Worm (Caenorhabditis elegans): ENCODE results near the gene dph-3.

The dph-3 gene

ce11 chrIV:9723185-9723584 is 16.2 kb downstream of the dph-3 start:
- TF ChIP-seq pes-1 (GFP tag; IDR thresholded peaks at IDR 0.05) (no peak), ets-7 (tag; optimal IDR thresholded peaks at IDR 0.05) (no peak), aly-1 (tag; optimal IDR thresholded peaks at IDR 0.05) (no peak), scrt-1 (GFP tag; IDR thresholded peaks at IDR 0.05) (no peak), tbx-37 (GFP tag; conservative IDR thresholded peaks at IDR 0.05) (no peak), ama-1 (optimal IDR thresholded peaks at IDR 0.05) (no peak), ceh-13 (GFP tag; optimal IDR thresholded peaks at IDR 0.05) (no peak), hmbx-1 (tag; optimal IDR thresholded peaks at IDR 0.05) (no peak), hnd-1 (tag; optimal IDR thresholded peaks at IDR 0.05) (no peak), F13C5.2 (tag; optimal IDR thresholded peaks at IDR 0.05) (no peak)

- no peak for TF ChIP-seq tra-4 (tag; optimal IDR thresholded peaks at IDR 0.05)
- no peak for TF ChIP-seq hmg-4 (GFP tag; optimal IDR thresholded peaks at IDR 0.05)
- no peak for TF ChIP-seq ama-1 (optimal IDR thresholded peaks at IDR 0.05)
- no peak for TF ChIP-seq tbx-37 (GFP tag; conservative IDR thresholded peaks at IDR 0.05)
Measured at ce11 chrIV:9724948-9725347, 18.0 kb downstream of the dph-3 start, which contains the start of the genes nhr-138 and C28D4.18. TSS of gene nhr-138 (plus strand) at chrIV:9725251. TSS of gene C28D4.18 (plus strand) at chrIV:9725280.

- TF ChIP-seq ets-7 (tag; optimal IDR thresholded peaks at IDR 0.05), result no peak
- no peak for TF ChIP-seq ama-1 (optimal IDR thresholded peaks at IDR 0.05)
- TF ChIP-seq ceh-36 (tag; optimal IDR thresholded peaks at IDR 0.05), result no peak
Measured at ce11 chrIV:9725468-9725985, 18.6 kb downstream of the dph-3 start.

ce11 chrIV:9727217-9727616 is 20.3 kb downstream of the dph-3 start:
- TF ChIP-seq ceh-13 (GFP tag; optimal IDR thresholded peaks at IDR 0.05) (no peak), ets-7 (tag; optimal IDR thresholded peaks at IDR 0.05) (no peak), hnd-1 (tag; optimal IDR thresholded peaks at IDR 0.05) (no peak), sea-1 (GFP tag; conservative IDR thresholded peaks at IDR 0.05) (no peak), aly-1 (tag; optimal IDR thresholded peaks at IDR 0.05) (no peak), tra-4 (tag; optimal IDR thresholded peaks at IDR 0.05) (no peak), tbx-11 (GFP tag; IDR thresholded peaks at IDR 0.05) (no peak), pes-1 (GFP tag; IDR thresholded peaks at IDR 0.05) (no peak), scrt-1 (GFP tag; IDR thresholded peaks at IDR 0.05) (no peak), ama-1 (optimal IDR thresholded peaks at IDR 0.05) (no peak), B0310.2 (tag; optimal IDR thresholded peaks at IDR 0.05) (no peak), flt-1 (GFP tag; IDR thresholded peaks at IDR 0.05) (no peak), hmbx-1 (tag; optimal IDR thresholded peaks at IDR 0.05) (no peak), hmg-4 (GFP tag; optimal IDR thresholded peaks at IDR 0.05) (no peak), ceh-36 (tag; optimal IDR thresholded peaks at IDR 0.05) (no peak), tbx-37 (GFP tag; conservative IDR thresholded peaks at IDR 0.05) (no peak), F13C5.2 (tag; optimal IDR thresholded peaks at IDR 0.05) (no peak)

ce11 chrIV:9728376-9728775 is 21.4 kb downstream of the dph-3 start, which contains the start of gene nhr-100:
TSS of gene nhr-100 (plus strand) at chrIV:9728676.
- TF ChIP-seq tbx-11 (GFP tag; IDR thresholded peaks at IDR 0.05) (no peak), tra-4 (tag; optimal IDR thresholded peaks at IDR 0.05) (no peak), B0310.2 (tag; optimal IDR thresholded peaks at IDR 0.05) (no peak), aly-1 (tag; optimal IDR thresholded peaks at IDR 0.05) (no peak), ama-1 (optimal IDR thresholded peaks at IDR 0.05) (no peak), pes-1 (GFP tag; IDR thresholded peaks at IDR 0.05) (no peak), ceh-36 (tag; optimal IDR thresholded peaks at IDR 0.05) (no peak)

- TF ChIP-seq F13C5.2 (tag; optimal IDR thresholded peaks at IDR 0.05) (no peak), aly-1 (tag; optimal IDR thresholded peaks at IDR 0.05) (no peak), B0310.2 (tag; optimal IDR thresholded peaks at IDR 0.05) (no peak), hmbx-1 (tag; optimal IDR thresholded peaks at IDR 0.05) (no peak), pes-1 (GFP tag; IDR thresholded peaks at IDR 0.05) (no peak), sea-1 (GFP tag; conservative IDR thresholded peaks at IDR 0.05) (no peak), tbx-37 (GFP tag; conservative IDR thresholded peaks at IDR 0.05) (no peak), ceh-36 (tag; optimal IDR thresholded peaks at IDR 0.05) (no peak), flt-1 (GFP tag; IDR thresholded peaks at IDR 0.05) (no peak), scrt-1 (GFP tag; IDR thresholded peaks at IDR 0.05) (no peak), ceh-13 (GFP tag; optimal IDR thresholded peaks at IDR 0.05) (no peak), tra-4 (tag; optimal IDR thresholded peaks at IDR 0.05) (no peak), tbx-11 (GFP tag; IDR thresholded peaks at IDR 0.05) (no peak), hnd-1 (tag; optimal IDR thresholded peaks at IDR 0.05) (no peak), ets-7 (tag; optimal IDR thresholded peaks at IDR 0.05) (no peak), ama-1 (optimal IDR thresholded peaks at IDR 0.05) (no peak), hmg-4 (GFP tag; optimal IDR thresholded peaks at IDR 0.05) (no peak)
Measured at ce11 chrIV:9733904-9734303, 27.0 kb downstream of the dph-3 start.

ce11 chrIV:9734861-9735260 is 27.9 kb downstream of the dph-3 start:
- TF ChIP-seq ama-1 (optimal IDR thresholded peaks at IDR 0.05), result no peak
- TF ChIP-seq ceh-13 (GFP tag; optimal IDR thresholded peaks at IDR 0.05), result no peak
- no peak for TF ChIP-seq sea-1 (GFP tag; conservative IDR thresholded peaks at IDR 0.05)
- TF ChIP-seq hmg-4 (GFP tag; optimal IDR thresholded peaks at IDR 0.05), result no peak
- no peak for TF ChIP-seq tbx-11 (GFP tag; IDR thresholded peaks at IDR 0.05)
- TF ChIP-seq hmbx-1 (tag; optimal IDR thresholded peaks at IDR 0.05), result no peak
- no peak for TF ChIP-seq ets-7 (tag; optimal IDR thresholded peaks at IDR 0.05)
- TF ChIP-seq tbx-37 (GFP tag; conservative IDR thresholded peaks at IDR 0.05), result no peak

DNA sequence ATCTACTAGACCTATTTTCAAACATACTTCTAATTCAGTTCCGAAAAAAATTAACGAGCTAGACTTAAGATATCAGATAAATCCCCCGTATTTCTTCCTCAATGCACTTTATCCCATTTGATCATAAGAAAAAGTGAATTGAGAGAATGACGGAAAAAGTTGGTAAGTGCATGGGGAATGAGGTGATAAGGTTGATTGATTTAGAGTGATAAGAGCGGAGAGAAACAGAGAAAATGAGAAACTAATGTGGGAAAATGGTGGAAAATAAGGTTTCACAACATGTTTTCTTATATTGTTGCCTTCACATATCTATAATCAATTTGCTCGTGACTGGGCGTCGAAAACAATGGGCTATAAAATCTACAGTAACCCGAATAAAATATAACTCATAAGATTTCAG is 28.8 kb downstream of the dph-3 start:
- TF ChIP-seq tra-4 (tag; optimal IDR thresholded peaks at IDR 0.05) (no peak), hmbx-1 (tag; optimal IDR thresholded peaks at IDR 0.05) (no peak), ets-7 (tag; optimal IDR thresholded peaks at IDR 0.05) (no peak), scrt-1 (GFP tag; IDR thresholded peaks at IDR 0.05) (no peak), ceh-13 (GFP tag; optimal IDR thresholded peaks at IDR 0.05) (no peak), aly-1 (tag; optimal IDR thresholded peaks at IDR 0.05) (no peak), ceh-36 (tag; optimal IDR thresholded peaks at IDR 0.05) (no peak), F13C5.2 (tag; optimal IDR thresholded peaks at IDR 0.05) (no peak), ama-1 (optimal IDR thresholded peaks at IDR 0.05) (no peak), sea-1 (GFP tag; conservative IDR thresholded peaks at IDR 0.05) (no peak), tbx-11 (GFP tag; IDR thresholded peaks at IDR 0.05) (no peak)
